Worm (Caenorhabditis elegans): Measurements from ENCODE around the gene asb-2.
A peak's percentile ranks its signal among the peaks of the same experiment; 100 is the strongest.

Gene asb-2

ce11 chrX:4462390-4462789, 7.2 kb upstream of the asb-2 start, which contains the start of gene atg-16.1 (continued):
- TF ChIP-seq mes-2 (tag; optimal IDR thresholded peaks at IDR 0.05; ENCODE audit: poor library complexity, severe bottlenecking) (peak; percentile 75), pha-4 (GFP tag; IDR thresholded peaks at IDR 0.05) (no peak), pha-4 (tag; optimal IDR thresholded peaks at IDR 0.05) (peak; percentile 54), jun-1 (tag; optimal IDR thresholded peaks at IDR 0.05) (no peak), T20F7.1 (GFP tag; optimal IDR thresholded peaks at IDR 0.05) (peak; percentile 73), ztf-7 (tag; optimal IDR thresholded peaks at IDR 0.05) (peak; percentile 3), lin-15B (tag; optimal IDR thresholded peaks at IDR 0.05) (no peak), lin-1 (GFP tag; IDR thresholded peaks at IDR 0.05) (no peak), saeg-2 (GFP tag; IDR thresholded peaks at IDR 0.05) (no peak), fkh-10 (GFP tag; optimal IDR thresholded peaks at IDR 0.05) (no peak), daf-12 (tag; optimal IDR thresholded peaks at IDR 0.05) (no peak), mep-1 (tag; optimal IDR thresholded peaks at IDR 0.05) (peak; percentile 67), aly-2 (tag; optimal IDR thresholded peaks at IDR 0.05) (no peak), dve-1 (tag; optimal IDR thresholded peaks at IDR 0.05; ENCODE audit: insufficient read depth) (peak; percentile 70), R02D3.7 (tag; optimal IDR thresholded peaks at IDR 0.05) (no peak), lin-29 (GFP tag; IDR thresholded peaks at IDR 0.05) (no peak), madf-5 (GFP tag; IDR thresholded peaks at IDR 0.05) (no peak), nhr-41 (GFP tag; IDR thresholded peaks at IDR 0.05) (no peak), daf-16 (GFP tag; optimal IDR thresholded peaks at IDR 0.05) (no peak), daf-16 (tag; optimal IDR thresholded peaks at IDR 0.05) (peak; percentile 47), aha-1 (tag) (peak; percentile 49), nhr-48 (tag; optimal IDR thresholded peaks at IDR 0.05) (no peak), ceh-28 (tag; optimal IDR thresholded peaks at IDR 0.05) (no peak), lin-38 (GFP tag; IDR thresholded peaks at IDR 0.05) (peak; percentile 95), ces-1 (GFP tag; optimal IDR thresholded peaks at IDR 0.05) (no peak), dpl-1 (GFP tag; optimal IDR thresholded peaks at IDR 0.05) (peak; percentile 45), tra-1 (GFP tag; IDR thresholded peaks at IDR 0.05) (no peak), ceh-82 (tag; optimal IDR thresholded peaks at IDR 0.05) (no peak), ztf-11 (tag; optimal IDR thresholded peaks at IDR 0.05) (no peak), arid-1 (GFP tag; conservative IDR thresholded peaks at IDR 0.05) (no peak), hmg-1.1 (GFP tag; IDR thresholded peaks at IDR 0.05) (peak; percentile 33; the same call in 1 of the 2 replicates), rbr-2 (tag; optimal IDR thresholded peaks at IDR 0.05) (peak; percentile 52), mdl-1 (tag; optimal IDR thresholded peaks at IDR 0.05) (peak in 1 of 2 experiments; percentile 59), Y75B8A.6 (GFP tag; IDR thresholded peaks at IDR 0.05) (no peak), unc-62 (GFP tag; optimal IDR thresholded peaks at IDR 0.05 in 1 of 2) (no peak), unc-62 (tag; optimal IDR thresholded peaks at IDR 0.05) (no peak), hlh-11 (tag; optimal IDR thresholded peaks at IDR 0.05) (peak; percentile 29)

- TF ChIP-seq F10B5.3 (tag; optimal IDR thresholded peaks at IDR 0.05) (no peak), rbr-2 (tag; optimal IDR thresholded peaks at IDR 0.05) (no peak), F49E8.2 (tag; optimal IDR thresholded peaks at IDR 0.05; ENCODE audit: borderline replicate concordance) (no peak), php-3 (GFP tag; IDR thresholded peaks at IDR 0.05) (no peak), ceh-20 (GFP tag; IDR thresholded peaks at IDR 0.05) (no peak), lin-38 (GFP tag; IDR thresholded peaks at IDR 0.05) (no peak), lsy-2 (tag; optimal IDR thresholded peaks at IDR 0.05) (no peak), dve-1 (tag; optimal IDR thresholded peaks at IDR 0.05; ENCODE audit: insufficient read depth) (no peak), unc-39 (tag; optimal IDR thresholded peaks at IDR 0.05) (no peak), madf-5 (GFP tag; IDR thresholded peaks at IDR 0.05) (no peak), duxl-1 (tag; optimal IDR thresholded peaks at IDR 0.05; ENCODE audit: poor library complexity) (no peak), Y48G9A.11 (GFP tag; IDR thresholded peaks at IDR 0.05) (no peak), mdl-1 (tag; optimal IDR thresholded peaks at IDR 0.05) (no peak), snpc-1.2 (GFP tag; IDR thresholded peaks at IDR 0.05) (no peak), snpc-4 (tag; optimal IDR thresholded peaks at IDR 0.05) (no peak)
Measured at ce11 chrX:4464367-4464766, 5.2 kb upstream of the asb-2 start.
